Worm (Caenorhabditis elegans): ENCODE measurements around the gene srg-57.

The srg-57 gene

DNA sequence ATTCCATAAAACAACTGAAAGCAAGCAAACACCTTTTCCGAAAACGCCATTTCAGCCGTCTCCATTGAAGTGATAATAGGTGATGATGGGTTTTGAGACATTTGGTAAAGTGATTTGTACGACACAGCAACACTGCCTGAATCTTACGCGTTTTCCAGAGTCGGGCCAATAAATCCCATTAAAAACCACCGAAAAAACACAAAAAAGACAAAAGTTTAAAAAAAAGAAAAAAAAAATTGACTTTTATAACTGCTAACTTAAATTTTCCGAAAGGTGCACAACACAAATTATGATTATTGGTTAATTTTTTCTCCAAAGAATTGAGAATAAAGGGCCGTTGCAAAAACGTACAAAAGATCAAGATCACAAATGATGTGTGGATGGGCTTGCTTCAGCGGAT is at the start of gene srg-57:
Gene srg-57, minus strand, starts transcription at position 101 of the 400 bp plus-strand sequence.
- TF ChIP-seq dao-5 (tag; optimal IDR thresholded peaks at IDR 0.05): no peak
- no peak for TF ChIP-seq W03F9.2 (tag; optimal IDR thresholded peaks at IDR 0.05)
- TF ChIP-seq him-1 (tag; optimal IDR thresholded peaks at IDR 0.05): no peak

DNA sequence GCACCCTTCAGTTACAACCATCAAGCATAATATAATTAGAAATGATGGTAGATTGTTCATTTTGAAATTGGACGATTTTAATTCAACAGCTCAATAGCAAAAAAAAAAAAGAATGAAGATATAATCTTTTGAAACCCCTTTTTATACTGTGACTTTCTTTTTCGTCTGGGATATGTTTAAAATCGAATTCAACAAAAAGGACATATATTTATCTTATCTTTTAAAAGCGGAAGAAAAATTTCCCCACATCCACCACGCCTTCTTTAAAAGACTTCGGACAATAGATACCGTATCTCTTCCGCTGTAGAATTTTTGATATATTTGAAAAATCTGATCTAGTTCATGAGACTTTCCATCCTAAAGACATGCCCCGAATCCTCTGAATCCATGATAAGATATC is 46.5 kb upstream of the srg-57 start, which contains the start of gene R05D8.11:
Gene R05D8.11, minus strand, starts transcription at position 101 of the 400 bp plus-strand sequence.
- no peak for TF ChIP-seq dao-5 (tag; optimal IDR thresholded peaks at IDR 0.05)

DNA sequence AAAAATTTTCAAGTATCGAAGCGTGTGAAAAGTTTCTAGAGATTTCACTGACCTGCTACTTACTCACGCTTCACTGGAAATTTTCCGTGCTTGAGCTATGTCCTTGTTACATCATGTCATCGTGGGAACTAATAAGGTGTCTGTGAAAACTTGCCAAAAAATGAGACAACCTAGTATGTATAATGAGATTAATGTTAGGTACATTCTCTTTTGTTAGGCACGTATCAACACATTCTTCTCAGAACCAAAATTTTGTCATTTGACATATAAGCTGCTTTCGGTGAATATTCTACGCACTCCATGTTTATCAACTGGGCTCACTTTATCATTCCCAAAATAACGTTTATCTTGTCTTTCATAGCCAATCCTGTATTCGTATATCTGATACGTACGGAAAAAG is 39.8 kb upstream of the srg-57 start, which contains the start of gene srj-18:
Gene srj-18, plus strand, starts transcription at position 301 of the 400 bp plus-strand sequence.
- TF ChIP-seq dao-5 (tag; optimal IDR thresholded peaks at IDR 0.05) (no peak), W03F9.2 (tag; optimal IDR thresholded peaks at IDR 0.05) (no peak), him-1 (tag; optimal IDR thresholded peaks at IDR 0.05) (no peak)

DNA sequence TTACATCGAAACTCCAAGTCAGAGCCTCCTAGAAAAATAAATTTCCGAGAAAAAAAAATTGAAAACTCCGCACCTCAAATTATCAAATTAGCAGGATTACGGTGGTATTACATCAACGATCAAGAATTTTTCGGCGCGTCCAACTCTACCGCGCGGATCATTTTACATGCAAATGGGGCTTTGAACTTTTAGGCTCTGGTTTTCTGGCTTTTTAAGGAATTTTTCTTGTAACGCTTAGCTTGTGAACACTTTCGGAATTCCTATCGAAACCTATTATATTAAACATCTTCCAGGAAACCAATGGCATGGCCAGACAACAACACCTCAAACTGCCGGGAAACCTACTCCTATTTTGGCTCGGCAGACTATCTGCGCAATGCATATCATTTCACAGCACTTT is 37.3 kb upstream of the srg-57 start, which contains the start of gene srh-56:
Gene srh-56, plus strand, starts transcription at position 301 of the 400 bp plus-strand sequence.
- TF ChIP-seq him-1 (tag; optimal IDR thresholded peaks at IDR 0.05): no peak
- TF ChIP-seq W03F9.2 (tag; optimal IDR thresholded peaks at IDR 0.05): no peak
- TF ChIP-seq dao-5 (tag; optimal IDR thresholded peaks at IDR 0.05): no peak

DNA sequence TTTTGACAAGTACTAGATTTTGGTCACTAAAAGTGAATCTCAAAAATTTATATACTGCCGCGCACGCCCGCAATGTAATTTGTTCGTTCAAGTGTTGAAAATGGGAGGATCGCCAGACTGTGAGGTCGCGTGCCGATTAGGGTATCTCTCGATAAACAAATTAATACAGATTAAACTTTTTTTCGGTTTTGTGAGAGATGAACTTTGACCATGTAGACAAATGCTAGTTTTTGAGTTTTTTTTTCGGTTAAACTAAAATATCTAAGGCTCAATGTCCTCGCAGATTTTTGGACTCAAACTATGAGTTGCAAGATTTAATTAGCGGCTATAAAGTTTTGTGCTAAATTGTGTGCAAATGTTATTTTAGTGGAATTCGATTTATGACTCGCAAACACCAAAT is 35.5 kb upstream of the srg-57 start, which contains the start of gene dhs-15:
Gene dhs-15, minus strand, starts transcription at position 101 of the 400 bp plus-strand sequence.
- no peak for TF ChIP-seq him-1 (tag; optimal IDR thresholded peaks at IDR 0.05)
- TF ChIP-seq W03F9.2 (tag; optimal IDR thresholded peaks at IDR 0.05): no peak
- no peak for TF ChIP-seq dao-5 (tag; optimal IDR thresholded peaks at IDR 0.05)

DNA sequence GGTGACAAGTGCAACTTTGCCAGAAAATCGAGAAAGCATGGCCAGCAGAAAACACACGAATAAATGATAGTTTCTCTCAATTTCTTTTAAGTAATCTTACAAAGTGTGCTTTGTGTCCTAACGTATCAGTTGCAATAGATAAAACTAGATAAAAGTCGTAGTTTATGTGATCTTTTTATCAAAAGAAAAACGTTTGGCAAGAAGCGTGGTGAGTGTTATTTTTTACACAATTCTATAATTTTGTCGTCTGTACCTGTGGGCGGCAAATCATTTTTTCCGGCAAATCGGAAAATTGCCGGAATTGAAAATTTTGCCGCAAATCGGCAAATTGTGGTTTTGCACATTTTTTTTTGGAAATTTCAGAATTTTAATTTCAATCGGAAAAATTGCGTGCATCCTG is 33.2 kb upstream of the srg-57 start, which contains the start of gene R05D8.9:
Gene R05D8.9, minus strand, starts transcription at position 101 of the 400 bp plus-strand sequence.
- TF ChIP-seq him-1 (tag; optimal IDR thresholded peaks at IDR 0.05): no peak
- no peak for TF ChIP-seq W03F9.2 (tag; optimal IDR thresholded peaks at IDR 0.05)
- no peak for TF ChIP-seq dao-5 (tag; optimal IDR thresholded peaks at IDR 0.05)

DNA sequence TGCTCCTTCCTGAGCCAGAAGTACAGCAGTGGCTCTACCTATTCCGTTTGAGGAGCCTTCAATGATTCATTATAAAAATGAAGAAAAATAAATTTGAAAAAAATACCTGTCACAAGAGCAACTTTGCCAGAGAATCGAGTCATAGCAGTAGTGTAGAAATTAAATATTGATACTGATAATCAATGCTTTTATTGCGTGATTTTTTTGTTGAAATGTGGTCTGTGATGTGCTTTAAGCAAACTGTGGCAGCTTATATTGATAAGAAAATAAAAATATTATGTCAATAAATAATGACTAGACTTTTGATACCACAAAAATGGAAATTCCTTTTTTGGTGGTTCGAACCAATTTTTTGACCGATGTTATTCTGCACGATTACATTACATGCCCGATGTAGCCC is 30.8 kb upstream of the srg-57 start, which contains the start of gene dhs-14:
Gene dhs-14, minus strand, starts transcription at position 149 of the 400 bp plus-strand sequence.
- TF ChIP-seq W03F9.2 (tag; optimal IDR thresholded peaks at IDR 0.05) (no peak), him-1 (tag; optimal IDR thresholded peaks at IDR 0.05) (no peak), dao-5 (tag; optimal IDR thresholded peaks at IDR 0.05) (no peak)

DNA sequence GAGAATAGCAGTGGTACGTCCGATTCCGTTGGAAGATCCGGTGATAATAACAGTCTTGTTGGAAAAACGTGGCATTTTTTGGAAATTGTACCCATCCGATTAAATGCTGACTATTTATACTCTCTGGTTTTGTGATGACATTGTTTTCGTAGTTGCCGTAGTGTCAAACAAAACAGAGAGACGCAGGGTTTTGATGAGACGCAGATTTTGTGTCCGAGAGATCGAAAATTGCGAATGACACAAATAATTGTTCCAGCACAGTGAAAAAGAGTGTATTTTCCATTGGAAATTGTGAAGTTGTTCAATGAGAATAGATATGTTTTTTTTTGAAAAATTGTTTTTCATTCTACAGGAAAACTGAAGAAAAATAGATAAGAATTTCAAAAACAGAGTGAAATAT is 28.8 kb upstream of the srg-57 start, which contains the start of gene R05D8.7:
Gene R05D8.7, minus strand, starts transcription at position 104 of the 400 bp plus-strand sequence.
- no peak for TF ChIP-seq him-1 (tag; optimal IDR thresholded peaks at IDR 0.05)
- TF ChIP-seq dao-5 (tag; optimal IDR thresholded peaks at IDR 0.05): no peak
- no peak for TF ChIP-seq W03F9.2 (tag; optimal IDR thresholded peaks at IDR 0.05)

DNA sequence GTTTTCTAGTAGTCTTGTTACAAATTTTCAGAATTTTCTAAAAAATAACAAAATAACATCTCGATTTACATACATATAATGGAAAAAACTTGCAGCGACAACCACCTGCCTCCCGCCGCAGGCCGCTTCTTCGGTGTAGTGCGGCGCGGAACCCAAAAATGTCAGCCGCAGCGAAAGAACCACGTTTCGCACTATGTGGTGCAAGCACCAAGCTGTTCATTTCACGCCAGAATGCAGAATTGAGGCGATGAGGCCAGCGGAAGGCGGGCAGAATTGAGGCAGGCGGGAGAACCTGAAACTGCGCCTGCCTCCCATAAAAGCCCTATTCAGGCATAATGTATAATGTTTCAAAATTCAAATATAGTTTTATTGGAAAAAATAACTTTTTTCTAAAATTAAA is 27.2 kb upstream of the srg-57 start:
- TF ChIP-seq dao-5 (tag; optimal IDR thresholded peaks at IDR 0.05) (no peak), him-1 (tag; optimal IDR thresholded peaks at IDR 0.05) (no peak), W03F9.2 (tag; optimal IDR thresholded peaks at IDR 0.05) (no peak)

DNA sequence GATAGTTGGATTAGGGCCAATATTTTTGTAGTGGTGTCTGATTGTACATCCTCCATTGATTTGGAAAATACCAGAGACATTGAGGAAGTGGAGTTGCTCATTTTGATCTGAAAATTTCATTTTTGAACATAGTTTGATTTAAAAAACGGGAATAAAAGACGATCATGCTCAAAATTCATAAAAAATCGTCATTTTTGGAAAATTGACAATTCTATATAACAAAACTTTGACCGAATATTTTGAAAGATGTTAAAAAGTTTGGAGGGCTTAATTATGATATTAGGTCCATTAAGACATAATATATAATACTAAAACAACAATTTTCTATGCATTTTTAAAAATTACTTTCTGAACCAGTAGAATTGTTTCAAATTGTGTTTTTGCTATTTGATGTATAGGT is 25.2 kb upstream of the srg-57 start, which contains the start of gene srg-58:
Gene srg-58, minus strand, starts transcription at position 101 of the 400 bp plus-strand sequence.
- no peak for TF ChIP-seq him-1 (tag; optimal IDR thresholded peaks at IDR 0.05)
- TF ChIP-seq dao-5 (tag; optimal IDR thresholded peaks at IDR 0.05): no peak
- no peak for TF ChIP-seq W03F9.2 (tag; optimal IDR thresholded peaks at IDR 0.05)

DNA sequence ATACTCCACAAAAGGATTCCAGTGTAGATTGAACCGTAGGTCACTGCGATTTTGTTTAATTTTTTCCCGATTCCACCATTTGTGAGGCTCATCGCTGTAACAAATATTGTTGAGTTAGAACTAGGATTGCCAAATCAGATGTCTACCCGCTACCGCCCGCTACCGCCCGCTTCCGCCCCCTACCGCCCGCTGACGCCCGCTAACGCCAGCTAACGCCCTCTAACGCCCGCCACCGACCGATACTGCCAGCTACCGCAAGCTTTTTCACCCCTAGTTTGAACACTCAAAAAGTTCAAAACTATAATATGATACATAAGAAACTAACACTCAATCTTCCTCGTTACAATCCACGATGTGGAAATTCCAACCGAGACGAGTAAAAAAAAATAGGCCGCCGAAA is 24.2 kb upstream of the srg-57 start:
- TF ChIP-seq him-1 (tag; optimal IDR thresholded peaks at IDR 0.05) (no peak), dao-5 (tag; optimal IDR thresholded peaks at IDR 0.05) (no peak), W03F9.2 (tag; optimal IDR thresholded peaks at IDR 0.05) (no peak)

DNA sequence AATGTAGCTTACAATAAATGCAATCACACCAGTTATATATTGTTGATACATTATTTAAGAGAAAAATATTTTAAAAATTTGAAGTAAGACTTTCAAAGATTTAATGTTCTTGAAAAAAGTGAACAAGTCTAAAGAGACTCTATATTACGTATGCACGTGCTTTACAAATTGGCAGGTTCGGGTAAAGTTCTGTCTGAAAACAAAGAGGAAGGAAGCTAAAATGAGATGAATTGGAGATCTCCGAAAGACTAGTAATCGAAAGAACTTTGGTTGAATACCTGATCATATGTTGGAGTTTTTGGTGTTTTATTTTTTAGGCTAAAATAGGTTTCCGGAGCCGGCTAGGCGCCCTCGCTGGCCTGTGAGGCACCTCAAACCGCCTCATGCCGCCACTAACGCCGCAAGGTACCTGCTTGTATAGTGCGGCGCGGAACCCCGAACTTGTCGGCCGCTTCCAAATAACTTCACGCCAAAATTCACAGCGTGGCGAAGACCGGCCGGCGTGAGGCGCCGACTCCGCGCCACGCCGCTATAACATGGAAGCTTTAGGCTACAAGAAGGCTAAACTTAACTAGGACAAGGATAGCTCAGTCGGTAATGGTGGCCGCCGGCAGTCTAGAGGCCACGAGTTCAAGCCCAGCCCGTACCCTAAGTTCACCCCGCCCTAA is 23.1 kb upstream of the srg-57 start, which contains the start of gene srx-28:
Gene srx-28, minus strand, starts transcription at position 51 of the 668 bp plus-strand sequence.
- no peak for TF ChIP-seq W03F9.2 (tag; optimal IDR thresholded peaks at IDR 0.05)

DNA sequence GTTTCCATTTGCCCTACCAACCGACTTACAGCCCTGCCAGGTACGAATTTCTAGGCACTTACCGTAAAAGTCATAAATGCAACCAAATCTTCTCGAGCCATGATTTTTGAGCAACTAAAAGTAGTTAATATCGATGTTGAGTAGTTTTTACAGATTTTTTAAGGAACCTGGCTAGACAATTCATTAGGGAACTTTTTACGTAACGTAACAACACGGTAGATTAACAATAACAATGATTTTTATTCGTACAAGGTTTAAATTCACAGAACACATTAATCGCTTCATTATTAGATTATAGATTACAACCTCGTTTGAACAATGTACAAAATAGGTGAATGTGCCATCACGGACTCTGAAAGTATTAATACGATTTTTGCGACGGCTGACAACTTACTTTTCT is 18.7 kb upstream of the srg-57 start, which contains the start of gene srx-26:
Gene srx-26, minus strand, starts transcription at position 101 of the 400 bp plus-strand sequence.
- no peak for TF ChIP-seq dao-5 (tag; optimal IDR thresholded peaks at IDR 0.05)
- TF ChIP-seq him-1 (tag; optimal IDR thresholded peaks at IDR 0.05): no peak

DNA sequence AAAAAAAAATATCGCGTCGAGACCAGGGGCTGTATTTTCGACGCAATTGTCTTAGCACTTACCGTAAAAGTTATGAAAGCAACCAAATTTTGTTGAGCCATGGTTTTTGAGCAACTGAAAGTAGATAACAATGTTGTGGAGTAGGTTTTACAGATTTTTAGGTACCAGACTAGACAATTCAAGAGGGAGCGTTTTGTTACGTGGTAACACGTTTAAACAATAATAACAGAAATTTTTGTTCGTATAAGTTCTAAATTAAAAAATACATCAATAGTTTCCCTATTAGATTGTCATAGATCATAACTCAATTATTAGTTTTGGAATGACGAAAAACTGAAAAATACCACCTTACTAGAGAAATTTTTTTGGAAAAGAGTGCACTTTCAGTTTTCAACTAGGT is 15.7 kb upstream of the srg-57 start, which contains the start of gene srx-24:
Gene srx-24, minus strand, starts transcription at position 101 of the 400 bp plus-strand sequence.
- TF ChIP-seq him-1 (tag; optimal IDR thresholded peaks at IDR 0.05) (no peak), dao-5 (tag; optimal IDR thresholded peaks at IDR 0.05) (no peak)

Data from whole organism, L4/young adult.